Fruit fly (Drosophila melanogaster) Kc167 (cell line): ENCODE measurements around the gene RhoGAP16F.

Experiments used
- Myc ChIP-seq: fragments of >200 bp; optimal IDR thresholded peaks from 2 replicates; lab custom pipeline; 2017; ENCODE audit warnings: missing external identifiers
- h ChIP-seq: fragments of >200 bp; optimal IDR thresholded peaks from 3 replicates; lab custom pipeline; 2018; ENCODE audit warnings: missing external identifiers
- insv ChIP-seq: fragments of >200 bp; optimal IDR thresholded peaks from 3 replicates; lab custom pipeline; 2018; ENCODE audit warnings: missing external identifiers
- psq ChIP-seq: fragments of >200 bp; optimal IDR thresholded peaks from 2 replicates; lab custom pipeline; 2017; ENCODE audit warnings: missing external identifiers
- ttk ChIP-seq: sonication (Bioruptor generic); optimal IDR thresholded peaks from 2 replicates; lab custom pipeline; 2017; ENCODE audit warnings: missing external identifiers

dm6 chrX:18058108-18058507 is 34.8 kb upstream of the RhoGAP16F start:
- TF ChIP-seq ttk (lab: Kevin White, UChicago): no peak
- TF ChIP-seq h: no peak
- TF ChIP-seq Myc: no peak
- no peak for TF ChIP-seq psq
- no peak for TF ChIP-seq insv (lab: Kevin White, UChicago)
